Worm (Caenorhabditis elegans) whole organism, L1 larva: ENCODE data around the gene lgc-17.

Source experiments
- blmp-1 ChIP-seq: fragments of 150-350 bp; optimal IDR thresholded peaks from 2 replicates; lab custom pipeline; 2014; ENCODE audit warnings: missing biosample characterization, missing genetic modification characterization
- fkh-4 ChIP-seq: sonication (generic microtip); optimal IDR thresholded peaks from 2 replicates; lab custom pipeline; 2016; ENCODE audit warnings: missing compliant biosample characterization, missing genetic modification characterization, borderline replicate concordance
- grh-1 ChIP-seq: fragments of 200-800 bp; sonication (Bioruptor generic); IDR thresholded peaks from 2 replicates; pipeline ENCODE4 v1.3.6; 2022; ENCODE audit warnings: missing genetic modification reagents, missing genetic modification characterization, missing compliant biosample characterization
- mdl-1 ChIP-seq, 2 experiments: fragments of 150-350 bp; optimal IDR thresholded peaks; 2 replicates each; lab custom pipeline; 2014 to 2017; ENCODE audit warnings: missing biosample characterization in 2 of 2, missing genetic modification characterization in 2 of 2, inconsistent platforms in 1 of 2
- nhr-11 ChIP-seq: fragments of 150-350 bp; optimal IDR thresholded peaks from 2 replicates; lab custom pipeline; 2014; ENCODE audit warnings: missing biosample characterization, missing genetic modification characterization
- nhr-237 ChIP-seq: fragments of 150-350 bp; optimal IDR thresholded peaks from 2 replicates; lab custom pipeline; 2014; ENCODE audit warnings: missing biosample characterization, missing genetic modification characterization
- unc-130 ChIP-seq: fragments of 150-350 bp; optimal IDR thresholded peaks from 2 replicates; lab custom pipeline; 2017; ENCODE audit warnings: missing biosample characterization, missing genetic modification characterization, inconsistent platforms
- unc-62 ChIP-seq: fragments of 150-350 bp; optimal IDR thresholded peaks from 2 replicates; lab custom pipeline; 2014; ENCODE audit warnings: missing biosample characterization, missing genetic modification reagents, missing genetic modification characterization
- unc-98 ChIP-seq: fragments of 200-800 bp; sonication (Bioruptor generic); IDR thresholded peaks from 2 replicates; pipeline ENCODE4 v1.3.6; 2022; ENCODE audit warnings: missing genetic modification characterization, missing compliant biosample characterization

ce11 chrX:12121285-12121684, at the start of gene lgc-17:
- TF ChIP-seq unc-62 (GFP tag; lab: Kevin White, UChicago) (no peak), unc-98 (GFP tag; lab: Robert Waterston, UW) (no peak), unc-130 (tag; lab: Kevin White, UChicago) (no peak), grh-1 (GFP tag; lab: Robert Waterston, UW) (no peak), blmp-1 (tag; lab: Kevin White, UChicago) (no peak), mdl-1 (tag; optimal IDR thresholded peaks at IDR 0.05; lab: Kevin White, UChicago) (no peak), nhr-237 (tag; lab: Kevin White, UChicago) (no peak), nhr-11 (no peak), fkh-4 (tag; lab: Kevin White, UChicago) (no peak)
